Worm (Caenorhabditis elegans) whole organism, early embryonic: ENCODE data around the gene try-9.

Source experiments
- B0310.2 ChIP-seq: sonication (generic microtip); optimal IDR thresholded peaks from 2 replicates; lab custom pipeline; 2016; ENCODE audit warnings: mild to moderate bottlenecking, missing genetic modification characterization, missing compliant biosample characterization
- F13C5.2 ChIP-seq: sonication (generic microtip); optimal IDR thresholded peaks from 2 replicates; lab custom pipeline; 2017; ENCODE audit warnings: mild to moderate bottlenecking, missing genetic modification characterization, inconsistent platforms, missing compliant biosample characterization
- ama-1 ChIP-seq: fragments of 150-350 bp; optimal IDR thresholded peaks from 2 replicates; lab custom pipeline; 2014
- ceh-13 ChIP-seq: fragments of 200-800 bp; sonication (Bioruptor generic); optimal IDR thresholded peaks from 2 replicates; lab custom pipeline; 2018; ENCODE audit warnings: mild to moderate bottlenecking, missing genetic modification characterization, missing compliant biosample characterization
- ceh-36 ChIP-seq: sonication (generic microtip); optimal IDR thresholded peaks from 2 replicates; lab custom pipeline; 2016; ENCODE audit warnings: missing genetic modification characterization, inconsistent platforms, missing compliant biosample characterization
- flt-1 ChIP-seq: fragments of 200-800 bp; sonication (Bioruptor generic); IDR thresholded peaks from 2 replicates; pipeline ENCODE4 v1.3.6; 2022; ENCODE audit warnings: missing genetic modification characterization, missing compliant biosample characterization
- hmbx-1 ChIP-seq: sonication (generic microtip); optimal IDR thresholded peaks from 2 replicates; lab custom pipeline; 2016; ENCODE audit warnings: mild to moderate bottlenecking, missing genetic modification characterization, missing compliant biosample characterization
- hmg-4 ChIP-seq: fragments of 200-800 bp; sonication (Bioruptor generic); optimal IDR thresholded peaks from 2 replicates; lab custom pipeline; 2018; ENCODE audit warnings: mild to moderate bottlenecking, missing genetic modification characterization, missing compliant biosample characterization
- hnd-1 ChIP-seq: sonication (generic microtip); optimal IDR thresholded peaks from 2 replicates; lab custom pipeline; 2016; ENCODE audit warnings: missing genetic modification characterization, missing compliant biosample characterization
- pes-1 ChIP-seq: fragments of 200-800 bp; sonication (Bioruptor generic); IDR thresholded peaks from 2 replicates; pipeline ENCODE4 v1.3.6; 2022; ENCODE audit warnings: missing genetic modification reagents, missing genetic modification characterization, missing compliant biosample characterization
- scrt-1 ChIP-seq: fragments of 200-800 bp; sonication (Bioruptor generic); IDR thresholded peaks from 2 replicates; pipeline ENCODE4 v1.3.6; 2022; ENCODE audit warnings: missing genetic modification characterization, missing compliant biosample characterization
- tbx-37 ChIP-seq: fragments of 200-800 bp; sonication (Bioruptor generic); conservative IDR thresholded peaks from 2 replicates; pipeline ENCODE4 v1.3.6; 2022; ENCODE audit warnings: missing genetic modification reagents, missing genetic modification characterization, missing compliant biosample characterization
- tra-4 ChIP-seq: sonication (generic microtip); optimal IDR thresholded peaks from 2 replicates; lab custom pipeline; 2017; ENCODE audit warnings: missing genetic modification characterization, missing compliant biosample characterization

DNA sequence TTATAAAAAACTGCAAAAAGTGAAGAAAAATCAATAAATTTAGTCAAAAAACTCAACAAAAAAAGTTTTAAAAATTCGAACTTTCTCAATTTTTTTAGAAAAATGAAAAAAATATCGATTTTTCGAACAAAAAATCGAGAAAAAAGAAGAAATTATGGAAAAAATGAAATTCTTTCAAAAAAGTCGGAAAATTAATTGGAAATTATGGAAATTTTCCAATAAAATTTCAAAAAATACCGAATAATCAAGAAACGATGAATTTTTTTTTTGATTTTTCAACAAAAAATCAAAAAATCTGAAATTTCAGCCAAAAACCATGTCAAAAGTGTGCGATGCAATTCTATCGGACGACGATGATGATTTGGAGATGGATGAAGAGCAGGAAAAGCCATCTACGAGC, 39.3 kb upstream of the try-9 start, which contains the start of gene H20J04.4:
- no peak for TF ChIP-seq hmg-4
- no peak for TF ChIP-seq ceh-13 (GFP tag; lab: Kevin White, UChicago)
- no peak for TF ChIP-seq ama-1 (lab: Kevin White, UChicago)
- no peak for TF ChIP-seq F13C5.2
- TF ChIP-seq pes-1 (GFP tag; lab: Robert Waterston, UW): no peak
- TF ChIP-seq ceh-36 (tag; lab: Kevin White, UChicago): no peak
- TF ChIP-seq scrt-1 (GFP tag; lab: Robert Waterston, UW): no peak
- TF ChIP-seq flt-1 (GFP tag; lab: Robert Waterston, UW): no peak
- no peak for TF ChIP-seq tra-4 (tag; lab: Kevin White, UChicago)
- TF ChIP-seq hmbx-1: no peak
- TF ChIP-seq B0310.2 (tag; lab: Kevin White, UChicago): no peak
- TF ChIP-seq tbx-37: no peak
- no peak for TF ChIP-seq hnd-1 (tag; lab: Kevin White, UChicago)
